Worm (Caenorhabditis elegans) whole organism, midembryonic: ENCODE results near the gene dsl-7.
A peak's percentile ranks its signal among the peaks of the same experiment; 100 is the strongest.

Experiments
- T22C8.4 ChIP-seq: fragments of 200-800 bp; sonication (Bioruptor generic); IDR thresholded peaks from 2 replicates; pipeline ENCODE4 v1.3.6; 2022; ENCODE audit warnings: missing genetic modification characterization, missing compliant biosample characterization
- cog-1 ChIP-seq: sonication (generic microtip); optimal IDR thresholded peaks from 2 replicates; lab custom pipeline; 2016; ENCODE audit warnings: missing genetic modification characterization, missing compliant biosample characterization
- flt-1 ChIP-seq: fragments of 200-800 bp; sonication (Bioruptor generic); IDR thresholded peaks from 2 replicates; pipeline ENCODE4 v1.3.6; 2022; ENCODE audit warnings: missing genetic modification characterization, missing compliant biosample characterization
- klf-2 ChIP-seq: fragments of 200-800 bp; sonication (Bioruptor generic); conservative IDR thresholded peaks from 2 replicates; pipeline ENCODE4 v1.3.6; 2022; ENCODE audit warnings: missing genetic modification reagents, missing genetic modification characterization, missing compliant biosample characterization
- med-1 ChIP-seq: sonication (generic microtip); optimal IDR thresholded peaks from 2 replicates; lab custom pipeline; 2017; ENCODE audit warnings: missing genetic modification characterization, mild to moderate bottlenecking, missing compliant biosample characterization, antibody characterized with exemption, missing genetic modification reagents; ENCODE audit not compliant: insufficient read depth
- ref-1 ChIP-seq: fragments of 200-800 bp; sonication (Bioruptor generic); conservative IDR thresholded peaks from 2 replicates; pipeline ENCODE4 v1.3.6; 2022; ENCODE audit warnings: missing genetic modification reagents, missing genetic modification characterization, missing compliant biosample characterization
- tab-1 ChIP-seq: fragments of 200-800 bp; sonication (Bioruptor generic); IDR thresholded peaks from 2 replicates; pipeline ENCODE4 v1.3.6; 2022; ENCODE audit warnings: missing genetic modification characterization, missing compliant biosample characterization
- ztf-23 ChIP-seq: fragments of 200-800 bp; sonication (Bioruptor generic); IDR thresholded peaks from 2 replicates; pipeline ENCODE4 v1.3.6; 2022; ENCODE audit warnings: missing genetic modification reagents, missing genetic modification characterization, missing compliant biosample characterization
- ztf-29 ChIP-seq: fragments of 200-800 bp; sonication (Bioruptor generic); IDR thresholded peaks from 2 replicates; pipeline ENCODE4 v1.3.6; 2022; ENCODE audit warnings: missing genetic modification reagents, missing genetic modification characterization, missing compliant biosample characterization

dsl-7 gene

DNA sequence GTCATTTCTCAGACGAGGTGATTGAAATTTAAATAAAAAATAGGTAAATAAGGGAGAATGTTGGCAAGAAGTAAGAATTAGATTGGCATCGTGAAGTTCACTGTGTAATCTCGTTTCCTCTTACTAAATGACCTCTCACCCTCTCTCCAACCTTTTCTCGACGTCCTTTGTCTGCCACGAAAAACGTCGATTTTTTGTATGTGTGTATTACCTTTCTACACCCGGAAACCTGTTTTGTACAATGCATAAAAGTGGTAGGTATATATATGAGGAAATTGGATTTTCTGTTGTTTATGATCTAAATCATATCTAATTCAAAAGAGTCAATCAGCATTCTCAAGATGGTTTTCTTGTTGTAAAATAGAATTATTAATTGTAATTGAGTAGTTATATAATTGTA lies at the start of gene dsl-7, which contains the start of gene F15B9.11:
dsl-7 (plus strand) TSS at position 260 of the 400 bp plus-strand sequence.
F15B9.11 (minus strand) TSS at position 5 of the 400 bp plus-strand sequence.
- no peak for TF ChIP-seq ztf-23 (GFP tag; lab: Robert Waterston, UW)
- TF ChIP-seq T22C8.4 = no peak
- TF ChIP-seq tab-1 = no peak
- no peak for TF ChIP-seq cog-1 (tag; lab: Kevin White, UChicago)
- TF ChIP-seq ref-1 (GFP tag; lab: Robert Waterston, UW) = no peak
- TF ChIP-seq ztf-29 (GFP tag; lab: Robert Waterston, UW) = no peak
- no peak for TF ChIP-seq flt-1 (GFP tag; lab: Robert Waterston, UW)
- TF ChIP-seq klf-2 (GFP tag; lab: Robert Waterston, UW) = no peak
- TF ChIP-seq med-1 (GFP tag; lab: Kevin White, UChicago) = no peak

DNA sequence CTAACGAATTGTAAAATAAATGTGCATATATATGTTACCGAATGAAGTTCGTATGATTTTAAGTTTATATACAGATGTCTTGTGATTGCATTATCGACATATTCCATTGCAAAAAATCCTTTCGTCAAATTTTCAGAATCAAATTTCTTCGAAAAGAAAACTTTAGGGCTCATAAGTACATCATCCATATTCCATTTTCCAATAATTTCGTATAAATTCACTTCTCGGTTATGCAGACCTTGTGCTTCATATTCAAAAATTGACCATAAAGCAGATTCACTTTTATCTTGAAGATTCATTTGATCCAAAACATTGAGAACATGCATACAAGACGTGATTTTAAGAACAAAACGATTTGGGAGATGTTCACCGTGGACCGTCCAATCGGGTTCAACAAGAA lies 49.6 kb upstream of the dsl-7 start:
- no peak for TF ChIP-seq flt-1 (GFP tag; lab: Robert Waterston, UW)
- no peak for TF ChIP-seq tab-1
- TF ChIP-seq ref-1 (GFP tag; lab: Robert Waterston, UW) = no peak
- TF ChIP-seq ztf-29 (GFP tag; lab: Robert Waterston, UW) = no peak
- TF ChIP-seq klf-2 (GFP tag; lab: Robert Waterston, UW) = no peak

DNA sequence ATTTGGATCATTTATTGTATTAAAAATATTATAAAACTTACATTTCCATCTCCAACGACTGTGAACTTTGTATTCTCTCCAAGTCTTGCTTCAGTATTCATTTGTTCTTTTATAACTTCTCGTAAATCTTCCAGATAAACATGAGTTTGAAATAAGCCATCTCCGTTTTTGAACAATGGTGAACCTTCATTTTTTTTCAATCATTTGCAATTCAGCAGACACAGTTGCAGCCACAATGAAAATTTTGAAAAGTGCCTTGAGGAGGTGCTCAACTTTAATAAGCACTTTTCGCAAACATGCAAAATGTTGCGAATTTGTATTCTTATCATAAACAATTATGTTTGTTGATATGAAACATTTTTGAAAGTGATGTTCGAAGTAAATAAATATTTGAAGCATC lies 48.7 kb upstream of the dsl-7 start, which contains the start of gene T16G1.3:
T16G1.3 (minus strand) TSS at position 101 of the 400 bp plus-strand sequence.
- TF ChIP-seq ztf-23 (GFP tag; lab: Robert Waterston, UW) = no peak
- TF ChIP-seq med-1 (GFP tag; lab: Kevin White, UChicago) = no peak
- TF ChIP-seq ztf-29 (GFP tag; lab: Robert Waterston, UW) = no peak
- TF ChIP-seq cog-1 (tag; lab: Kevin White, UChicago) = no peak
- TF ChIP-seq T22C8.4 = no peak
- no peak for TF ChIP-seq klf-2 (GFP tag; lab: Robert Waterston, UW)
- TF ChIP-seq ref-1 (GFP tag; lab: Robert Waterston, UW) = no peak
- no peak for TF ChIP-seq tab-1
- no peak for TF ChIP-seq flt-1 (GFP tag; lab: Robert Waterston, UW)

DNA sequence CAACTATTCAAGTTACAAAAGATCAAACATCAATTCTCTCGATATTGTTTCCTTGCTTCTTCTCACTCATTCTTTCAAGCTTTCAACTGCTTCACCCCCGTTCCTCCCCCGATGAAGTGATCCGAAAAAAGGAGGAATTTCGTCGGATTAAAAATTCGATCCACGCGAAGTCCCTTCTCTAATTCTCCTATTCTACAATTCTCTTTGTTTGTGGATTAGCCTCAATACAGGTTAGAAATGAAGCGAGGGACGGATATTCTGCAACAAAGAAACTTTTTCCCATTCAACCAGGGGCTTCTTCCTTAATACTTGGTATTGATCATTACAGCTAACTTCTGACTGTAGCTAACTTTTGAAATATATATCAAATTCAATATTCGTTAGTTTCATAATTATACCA lies 48.2 kb upstream of the dsl-7 start, which contains the start of gene grl-2:
grl-2 (plus strand) TSS at position 301 of the 400 bp plus-strand sequence.
- TF ChIP-seq med-1 (GFP tag; lab: Kevin White, UChicago) (no peak), flt-1 (GFP tag; lab: Robert Waterston, UW) (no peak), klf-2 (GFP tag; lab: Robert Waterston, UW) (no peak), ztf-29 (GFP tag; lab: Robert Waterston, UW) (no peak), tab-1 (no peak), cog-1 (tag; lab: Kevin White, UChicago) (no peak), ztf-23 (GFP tag; lab: Robert Waterston, UW) (no peak)

DNA sequence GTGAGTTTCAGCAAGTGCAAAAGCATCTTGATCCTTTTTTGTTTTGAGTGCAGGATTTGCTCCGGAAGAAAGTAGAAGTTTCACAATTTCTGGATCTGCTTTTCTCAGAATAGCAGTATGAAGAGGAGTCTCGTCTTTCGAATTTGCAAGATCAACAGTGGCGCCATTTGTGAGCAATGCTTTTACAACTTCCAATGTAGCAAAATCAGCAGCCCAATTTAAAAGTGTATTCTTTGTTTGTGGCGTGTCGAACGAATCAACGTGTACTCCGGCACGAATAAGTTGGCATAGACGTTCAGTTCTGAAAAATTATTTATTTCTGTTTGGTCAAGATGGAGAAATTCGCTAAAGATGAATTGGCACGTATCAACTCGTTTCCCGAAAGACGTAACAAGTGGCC lies 43.3 kb upstream of the dsl-7 start, which contains the start of gene T16G1.13:
T16G1.13 (plus strand) TSS at position 301 of the 400 bp plus-strand sequence.
- TF ChIP-seq klf-2 (GFP tag; lab: Robert Waterston, UW) (no peak), med-1 (GFP tag; lab: Kevin White, UChicago) (no peak), ztf-29 (GFP tag; lab: Robert Waterston, UW) (no peak), flt-1 (GFP tag; lab: Robert Waterston, UW) (no peak)

DNA sequence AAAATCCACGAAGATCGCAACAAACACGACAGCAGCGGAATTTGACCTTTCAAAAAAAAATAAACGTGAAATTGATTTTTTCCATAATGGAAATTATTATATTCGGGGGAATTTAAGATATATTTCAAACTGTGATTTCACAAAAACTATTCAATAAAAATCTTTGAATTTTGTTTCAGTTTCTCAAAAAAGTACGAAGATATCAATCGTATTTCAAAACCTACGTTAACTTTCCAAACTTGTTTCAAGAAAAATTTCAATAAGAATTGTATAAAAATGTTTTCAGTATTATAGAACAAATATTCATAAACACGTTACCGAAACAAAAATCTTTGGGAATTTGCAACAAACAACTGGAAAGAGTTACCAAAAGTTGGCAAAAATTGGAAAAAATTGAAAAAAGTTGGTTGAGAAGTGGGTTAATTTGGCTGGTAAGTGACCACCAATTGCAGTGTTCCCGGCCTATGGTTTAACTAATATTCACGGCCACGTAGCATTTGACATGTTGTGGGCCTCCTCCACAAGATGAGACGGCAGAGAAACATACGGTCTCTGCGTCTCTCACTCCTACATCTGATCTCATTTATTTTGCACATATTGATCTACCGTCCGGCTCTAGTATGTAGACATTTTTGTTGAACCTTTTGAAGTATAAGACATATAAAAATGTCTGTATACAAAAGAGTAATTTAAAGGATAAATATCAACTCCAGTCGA lies 42.0 kb upstream of the dsl-7 start, which contains the start of the genes T16G1.9 and T16G1.18:
T16G1.9 (minus strand) TSS at position 51 of the 717 bp plus-strand sequence.
T16G1.18 (plus strand) TSS at position 493 of the 717 bp plus-strand sequence.
- TF ChIP-seq cog-1 (tag; lab: Kevin White, UChicago) (peak; percentile 35), ztf-23 (GFP tag; lab: Robert Waterston, UW) (no peak)

DNA sequence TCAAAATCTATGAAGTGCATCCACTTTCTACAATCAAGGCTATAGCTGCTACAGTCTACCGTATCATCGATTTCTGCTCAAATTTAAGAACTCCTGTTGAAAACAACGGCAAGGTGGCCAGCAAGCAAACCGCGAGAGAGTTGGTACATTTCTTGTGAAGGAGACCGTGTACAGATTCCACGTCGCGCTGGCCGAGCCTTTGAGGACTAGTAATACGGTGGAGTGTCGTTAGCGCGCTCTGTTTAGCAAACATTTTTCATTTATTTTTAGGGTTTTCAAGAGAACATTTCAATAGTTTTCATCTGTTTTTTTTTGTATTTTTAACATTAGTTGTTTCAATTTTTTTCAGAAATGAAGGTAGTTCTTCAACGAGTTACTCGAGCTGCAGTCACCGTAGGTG lies 40.7 kb upstream of the dsl-7 start, which contains the start of gene pqn-68:
pqn-68 (plus strand) TSS at position 350 of the 400 bp plus-strand sequence.
- no peak for TF ChIP-seq tab-1
- TF ChIP-seq med-1 (GFP tag; lab: Kevin White, UChicago) = no peak
- TF ChIP-seq cog-1 (tag; lab: Kevin White, UChicago) = no peak
- TF ChIP-seq ztf-23 (GFP tag; lab: Robert Waterston, UW) = no peak
- TF ChIP-seq ztf-29 (GFP tag; lab: Robert Waterston, UW) = no peak
- TF ChIP-seq ref-1 (GFP tag; lab: Robert Waterston, UW) = no peak
- no peak for TF ChIP-seq klf-2 (GFP tag; lab: Robert Waterston, UW)
- TF ChIP-seq T22C8.4 = no peak
- no peak for TF ChIP-seq flt-1 (GFP tag; lab: Robert Waterston, UW)

DNA sequence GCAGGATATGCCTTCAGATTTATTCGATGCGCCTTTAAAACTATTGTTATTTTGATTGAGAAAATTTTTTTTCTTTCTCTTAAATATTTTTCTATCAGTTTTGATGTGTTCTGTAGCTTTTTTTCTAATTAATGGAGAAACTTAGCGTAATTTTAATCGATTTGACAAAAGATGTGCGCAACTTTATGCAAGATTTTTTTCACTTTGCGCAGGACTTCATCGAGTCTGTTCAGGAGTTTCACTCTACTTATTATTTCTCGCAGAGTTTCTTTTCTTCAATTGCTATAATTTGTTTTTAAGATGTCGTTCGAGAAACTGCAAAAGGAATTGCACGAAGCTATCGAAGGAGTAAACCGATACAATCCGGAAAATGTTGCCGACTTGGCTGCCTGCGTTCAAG lies 39.2 kb upstream of the dsl-7 start, which contains the start of gene eif-3.K:
eif-3.K (plus strand) TSS at position 301 of the 400 bp plus-strand sequence.
- TF ChIP-seq T22C8.4 (no peak), tab-1 (no peak), klf-2 (GFP tag; lab: Robert Waterston, UW) (no peak), ref-1 (GFP tag; lab: Robert Waterston, UW) (no peak), med-1 (GFP tag; lab: Kevin White, UChicago) (no peak), ztf-23 (GFP tag; lab: Robert Waterston, UW) (no peak)

DNA sequence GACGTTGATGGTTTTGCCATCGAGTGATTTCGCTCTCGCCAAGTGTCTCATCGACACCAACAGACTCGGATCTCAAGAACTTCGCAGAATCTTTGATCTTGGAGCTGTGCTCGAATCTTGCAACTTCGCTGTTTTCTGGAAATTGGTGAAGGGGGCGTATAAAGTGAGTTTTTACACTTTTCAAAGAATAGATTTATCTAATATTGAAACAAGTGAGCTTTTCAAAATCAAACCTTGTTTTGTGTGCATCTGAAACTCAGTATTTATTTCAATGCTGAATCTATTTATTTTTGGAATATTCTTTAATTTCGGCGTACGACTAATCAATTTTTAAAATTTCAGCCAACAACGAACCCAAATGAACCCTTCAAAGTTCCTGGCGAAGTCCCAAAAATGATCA lies 38.7 kb upstream of the dsl-7 start:
- no peak for TF ChIP-seq med-1 (GFP tag; lab: Kevin White, UChicago)
- TF ChIP-seq ztf-23 (GFP tag; lab: Robert Waterston, UW) = no peak
- TF ChIP-seq tab-1 = no peak
